Fruit fly (Drosophila melanogaster): ENCODE data around the gene MESR3.

dm6 chr2L:18707844-18708238 lies 90.8 kb downstream of the MESR3 start:
- TF ChIP-seq psq (optimal IDR thresholded peaks at IDR 0.05) (no peak), EcR (GFP tag; optimal IDR thresholded peaks at IDR 0.05) (no peak), Dll (optimal IDR thresholded peaks at IDR 0.05) (no peak), CG8478 (optimal IDR thresholded peaks at IDR 0.05) (no peak)
